Worm (Caenorhabditis elegans) whole organism, mixed stage, embryonic: ENCODE data around the gene srt-44.
"Not testable (repeated sequence)": the region's sequence is repeated elsewhere in the genome, so short reads cannot be mapped to it uniquely, and the experiment has no call there.

Experiments
- M03D4.4 ChIP-seq: sonication (generic microtip); optimal IDR thresholded peaks from 2 replicates; lab custom pipeline; 2017; ENCODE audit warnings: mild to moderate bottlenecking, missing genetic modification characterization, missing compliant biosample characterization
- bed-3 ChIP-seq: fragments of 200-800 bp; sonication (Bioruptor generic); optimal IDR thresholded peaks from 3 replicates; lab custom pipeline; 2018; ENCODE audit warnings: mild to moderate bottlenecking, missing genetic modification characterization, moderate library complexity, missing compliant biosample characterization
- blmp-1 ChIP-seq: fragments of 150-350 bp; optimal IDR thresholded peaks from 2 replicates; lab custom pipeline; 2014; ENCODE audit warnings: missing biosample characterization, missing genetic modification characterization
- ceh-39 ChIP-seq: fragments of 150-350 bp; optimal IDR thresholded peaks from 2 replicates; lab custom pipeline; 2014; ENCODE audit warnings: missing biosample characterization, missing genetic modification characterization
- ceh-43 ChIP-seq: fragments of 200-800 bp; sonication (Bioruptor generic); optimal IDR thresholded peaks from 2 replicates; lab custom pipeline; 2018; ENCODE audit warnings: mild to moderate bottlenecking, missing genetic modification characterization, moderate library complexity, missing compliant biosample characterization
- ces-1 ChIP-seq: fragments of 150-350 bp; optimal IDR thresholded peaks from 2 replicates; lab custom pipeline; 2014; ENCODE audit warnings: missing biosample characterization, missing genetic modification reagents, missing genetic modification characterization
- cnd-1 ChIP-seq: fragments of 200-800 bp; sonication (Bioruptor generic); optimal IDR thresholded peaks from 2 replicates; lab custom pipeline; 2018; ENCODE audit warnings: mild to moderate bottlenecking, missing genetic modification characterization, missing compliant biosample characterization
- drap-1 ChIP-seq: fragments of 200-800 bp; sonication (Bioruptor generic); optimal IDR thresholded peaks from 3 replicates; lab custom pipeline; 2018; ENCODE audit warnings: mild to moderate bottlenecking, missing genetic modification characterization, missing compliant biosample characterization
- elt-1 ChIP-seq: sonication (generic microtip); optimal IDR thresholded peaks from 2 replicates; lab custom pipeline; 2017; ENCODE audit warnings: missing genetic modification characterization, mild to moderate bottlenecking, missing compliant biosample characterization, antibody characterized with exemption, moderate library complexity, borderline replicate concordance; ENCODE audit not compliant: insufficient read depth
- flh-1 ChIP-seq: fragments of 200-800 bp; sonication (Bioruptor generic); optimal IDR thresholded peaks from 2 replicates; lab custom pipeline; 2018; ENCODE audit warnings: mild to moderate bottlenecking, missing genetic modification characterization, moderate library complexity, missing compliant biosample characterization
- ham-2 ChIP-seq: fragments of 200-800 bp; sonication (Bioruptor generic); optimal IDR thresholded peaks from 2 replicates; lab custom pipeline; 2018; ENCODE audit warnings: mild to moderate bottlenecking, missing genetic modification characterization, missing compliant biosample characterization
- hlh-1 ChIP-seq: fragments of 150-350 bp; optimal IDR thresholded peaks from 2 replicates; lab custom pipeline; 2014; ENCODE audit warnings: missing biosample characterization, missing genetic modification reagents, missing genetic modification characterization
- lin-13 ChIP-seq: fragments of 150-350 bp; optimal IDR thresholded peaks from 2 replicates; lab custom pipeline; 2014; ENCODE audit warnings: missing biosample characterization, missing genetic modification characterization
- lin-32 ChIP-seq: fragments of 200-800 bp; sonication (Bioruptor generic); optimal IDR thresholded peaks from 2 replicates; lab custom pipeline; 2018; ENCODE audit warnings: mild to moderate bottlenecking, missing genetic modification characterization, missing compliant biosample characterization
- lsy-2 ChIP-seq: fragments of 150-350 bp; optimal IDR thresholded peaks from 2 replicates; lab custom pipeline; 2014; ENCODE audit warnings: missing biosample characterization, missing genetic modification characterization
- mab-5 ChIP-seq: fragments of 150-350 bp; optimal IDR thresholded peaks from 2 replicates; lab custom pipeline; 2014; ENCODE audit warnings: missing biosample characterization, missing genetic modification characterization
- mls-2 ChIP-seq: sonication (generic microtip); optimal IDR thresholded peaks from 2 replicates; lab custom pipeline; 2016; ENCODE audit warnings: mild to moderate bottlenecking, missing genetic modification characterization, moderate library complexity, missing compliant biosample characterization
- nhr-12 ChIP-seq: fragments of 150-350 bp; optimal IDR thresholded peaks from 2 replicates; lab custom pipeline; 2014; ENCODE audit warnings: missing biosample characterization, missing genetic modification characterization
- nhr-2 ChIP-seq: fragments of 150-350 bp; optimal IDR thresholded peaks from 2 replicates; lab custom pipeline; 2014; ENCODE audit warnings: missing biosample characterization, missing genetic modification characterization
- nhr-237 ChIP-seq: fragments of 150-350 bp; optimal IDR thresholded peaks from 2 replicates; lab custom pipeline; 2014; ENCODE audit warnings: missing biosample characterization, missing genetic modification characterization
- nhr-28 ChIP-seq: fragments of 150-350 bp; optimal IDR thresholded peaks from 2 replicates; lab custom pipeline; 2014; ENCODE audit warnings: missing biosample characterization, missing genetic modification characterization
- nhr-76 ChIP-seq: sonication (generic microtip); optimal IDR thresholded peaks from 2 replicates; lab custom pipeline; 2017; ENCODE audit warnings: missing biosample characterization, missing genetic modification characterization
- pha-4 ChIP-seq: fragments of 150-350 bp; optimal IDR thresholded peaks from 2 replicates; lab custom pipeline; 2018; ENCODE audit warnings: missing biosample characterization, missing genetic modification reagents, missing genetic modification characterization
- sem-2 ChIP-seq: fragments of 200-800 bp; sonication (Bioruptor generic); optimal IDR thresholded peaks from 2 replicates; lab custom pipeline; 2018; ENCODE audit warnings: mild to moderate bottlenecking, missing genetic modification characterization, missing compliant biosample characterization
- snpc-4 ChIP-seq: fragments of 150-350 bp; optimal IDR thresholded peaks from 2 replicates; lab custom pipeline; 2014; ENCODE audit warnings: missing biosample characterization, missing genetic modification characterization
- sptf-1 ChIP-seq: sonication (generic microtip); optimal IDR thresholded peaks from 2 replicates; lab custom pipeline; 2017; ENCODE audit warnings: mild to moderate bottlenecking, missing genetic modification characterization, moderate library complexity, missing compliant biosample characterization
- tbx-8 ChIP-seq: fragments of 200-800 bp; sonication (Bioruptor generic); optimal IDR thresholded peaks from 2 replicates; lab custom pipeline; 2018; ENCODE audit warnings: mild to moderate bottlenecking, missing genetic modification characterization, moderate library complexity, missing compliant biosample characterization
- unc-120 ChIP-seq: sonication (generic microtip); optimal IDR thresholded peaks from 2 replicates; lab custom pipeline; 2017; ENCODE audit warnings: missing genetic modification characterization, missing compliant biosample characterization; ENCODE audit not compliant: poor library complexity, severe bottlenecking
- unc-39 ChIP-seq: fragments of 150-350 bp; optimal IDR thresholded peaks from 2 replicates; lab custom pipeline; 2014; ENCODE audit warnings: missing biosample characterization, missing genetic modification characterization
- unc-62 ChIP-seq: fragments of 150-350 bp; optimal IDR thresholded peaks from 2 replicates; lab custom pipeline; 2014; ENCODE audit warnings: missing biosample characterization, missing genetic modification reagents, missing genetic modification characterization
- zip-8 ChIP-seq: fragments of 150-350 bp; optimal IDR thresholded peaks from 2 replicates; lab custom pipeline; 2014; ENCODE audit warnings: missing biosample characterization, missing genetic modification characterization
- ztf-11 ChIP-seq: fragments of 150-350 bp; optimal IDR thresholded peaks from 2 replicates; lab custom pipeline; 2014; ENCODE audit warnings: missing biosample characterization, missing genetic modification characterization

Gene srt-44

DNA sequence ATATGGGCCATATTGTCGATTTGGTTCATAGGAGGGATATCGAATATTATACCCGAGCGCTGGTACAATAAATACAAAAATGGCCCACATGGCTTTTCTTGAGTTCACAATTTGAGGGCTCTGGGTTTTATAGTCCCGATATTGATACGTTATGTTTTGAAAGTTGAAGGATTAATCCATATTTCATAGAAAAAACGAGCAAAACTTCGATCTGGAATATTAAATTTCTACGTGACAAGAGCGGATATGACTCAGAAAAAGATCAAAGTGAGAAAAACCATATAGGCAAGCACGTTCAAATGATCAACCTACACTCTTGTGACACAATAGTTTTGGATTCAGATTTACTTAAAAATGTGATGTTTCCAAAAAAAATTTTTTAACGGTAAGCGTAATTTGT, 28.3 kb downstream of the srt-44 start, which contains the start of gene col-135:
Gene col-135 (minus strand): TSS at position 101 of the 400 bp plus-strand sequence.
- TF ChIP-seq ztf-11 (tag; lab: Kevin White, UChicago): no peak
- no peak for TF ChIP-seq nhr-12 (tag; lab: Kevin White, UChicago)
- no peak for TF ChIP-seq ceh-43 (GFP tag; lab: Kevin White, UChicago)
- TF ChIP-seq blmp-1: no peak
- TF ChIP-seq snpc-4: no peak
- no peak for TF ChIP-seq lin-32 (GFP tag; lab: Kevin White, UChicago)
- no peak for TF ChIP-seq drap-1 (GFP tag; lab: Kevin White, UChicago)
- no peak for TF ChIP-seq ham-2 (GFP tag; lab: Kevin White, UChicago)
- TF ChIP-seq unc-120 (tag; lab: Kevin White, UChicago): no peak
- no peak for TF ChIP-seq nhr-28
- TF ChIP-seq bed-3: no peak
- TF ChIP-seq mls-2: no peak
- TF ChIP-seq unc-39 (tag; lab: Kevin White, UChicago): no peak
- TF ChIP-seq cnd-1 (tag; lab: Kevin White, UChicago): no peak
- no peak for TF ChIP-seq lsy-2 (tag; lab: Kevin White, UChicago)
- no peak for TF ChIP-seq flh-1 (GFP tag; lab: Kevin White, UChicago)
- TF ChIP-seq nhr-2 (tag; lab: Kevin White, UChicago): no peak
- no peak for TF ChIP-seq lin-13 (tag; lab: Kevin White, UChicago)

DNA sequence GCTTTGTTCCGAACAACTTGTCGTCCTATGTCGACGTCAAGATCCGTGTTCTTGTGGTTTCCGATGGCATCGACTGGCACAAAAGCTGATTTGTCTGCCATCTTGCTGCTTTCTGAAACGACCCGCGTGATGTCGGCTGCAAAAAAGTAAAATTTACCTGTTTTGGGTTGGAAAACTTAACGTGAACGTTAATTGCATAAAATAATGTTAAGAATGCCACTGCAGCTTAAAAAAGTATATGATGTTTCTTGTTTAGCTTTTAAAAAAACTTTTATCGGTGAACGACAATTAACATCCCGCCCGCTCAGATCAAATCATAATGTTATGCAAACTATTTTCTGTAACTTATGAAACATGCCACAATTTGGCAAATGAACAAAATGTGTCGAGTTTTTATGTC, 30.5 kb downstream of the srt-44 start, which contains the start of gene M199.8:
Gene M199.8 (minus strand): TSS at position 101 of the 400 bp plus-strand sequence.
- not testable (repeated sequence) for TF ChIP-seq snpc-4, sptf-1, sem-2

DNA sequence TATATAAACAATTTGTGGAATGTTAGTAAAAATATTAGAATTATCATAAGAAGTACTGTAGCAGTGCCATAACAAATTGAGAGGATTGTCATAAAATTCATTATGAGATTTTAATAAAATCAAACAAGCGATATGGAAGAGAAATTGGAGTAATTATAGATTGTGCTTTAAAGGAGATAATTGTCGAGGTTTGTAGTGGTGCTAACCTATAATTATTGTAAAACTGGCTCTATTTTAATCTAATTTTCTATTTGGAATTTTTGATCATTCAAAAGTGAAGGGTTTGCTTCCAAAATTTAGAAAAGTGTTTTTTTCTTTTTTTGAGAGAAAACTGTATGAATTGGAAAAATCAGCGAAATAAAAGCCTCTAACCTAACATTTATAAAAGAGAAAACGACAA, 37.4 kb downstream of the srt-44 start, which contains the start of gene srg-51:
Gene srg-51 (minus strand): TSS at position 101 of the 400 bp plus-strand sequence.
- no peak for TF ChIP-seq nhr-76 (tag; lab: Kevin White, UChicago)
- TF ChIP-seq snpc-4: no peak
- no peak for TF ChIP-seq ces-1
- TF ChIP-seq nhr-237 (tag; lab: Kevin White, UChicago): no peak
- no peak for TF ChIP-seq zip-8 (tag; lab: Kevin White, UChicago)
- no peak for TF ChIP-seq elt-1
- TF ChIP-seq nhr-12 (tag; lab: Kevin White, UChicago): no peak
- no peak for TF ChIP-seq nhr-2 (tag; lab: Kevin White, UChicago)
- TF ChIP-seq lin-32 (GFP tag; lab: Kevin White, UChicago): no peak
- TF ChIP-seq M03D4.4: no peak
- no peak for TF ChIP-seq ceh-39 (tag; lab: Kevin White, UChicago)
- no peak for TF ChIP-seq pha-4 (tag; lab: Kevin White, UChicago)
- no peak for TF ChIP-seq mls-2
- no peak for TF ChIP-seq unc-62 (GFP tag; lab: Kevin White, UChicago)
- TF ChIP-seq blmp-1: no peak
- TF ChIP-seq ham-2 (GFP tag; lab: Kevin White, UChicago): no peak

DNA sequence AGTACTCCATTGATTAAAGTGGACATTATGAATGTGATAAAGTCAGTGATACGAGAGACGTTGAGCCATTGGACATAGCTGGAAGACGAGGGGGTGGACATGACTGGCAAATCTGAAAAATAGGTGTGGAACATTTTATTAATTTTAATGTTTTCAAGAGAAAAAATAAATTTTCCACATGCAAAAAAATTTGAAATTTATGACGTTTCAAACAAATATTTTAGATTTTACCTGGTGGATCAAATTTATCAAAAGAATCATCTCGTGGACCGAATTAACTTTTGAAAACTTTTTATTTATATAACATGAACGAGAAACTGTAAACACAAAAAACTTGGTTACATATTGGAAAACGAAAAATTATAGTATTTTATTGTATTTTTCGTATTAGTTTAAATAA, 43.7 kb downstream of the srt-44 start, which contains the start of gene str-78:
Gene str-78 (minus strand): TSS at position 101 of the 400 bp plus-strand sequence.
- TF ChIP-seq nhr-76 (tag; lab: Kevin White, UChicago) (no peak), unc-120 (tag; lab: Kevin White, UChicago) (no peak), lin-13 (tag; lab: Kevin White, UChicago) (no peak), nhr-2 (tag; lab: Kevin White, UChicago) (no peak), nhr-12 (tag; lab: Kevin White, UChicago) (no peak), unc-62 (GFP tag; lab: Kevin White, UChicago) (no peak), zip-8 (tag; lab: Kevin White, UChicago) (no peak), snpc-4 (no peak), unc-39 (tag; lab: Kevin White, UChicago) (no peak), ztf-11 (tag; lab: Kevin White, UChicago) (no peak), hlh-1 (tag; lab: Kevin White, UChicago) (no peak), mab-5 (tag; lab: Kevin White, UChicago) (no peak), tbx-8 (no peak), flh-1 (GFP tag; lab: Kevin White, UChicago) (no peak), sptf-1 (no peak), drap-1 (GFP tag; lab: Kevin White, UChicago) (no peak), lin-32 (GFP tag; lab: Kevin White, UChicago) (no peak), nhr-28 (no peak)
- TF ChIP-seq, all 35 proteins: peak for 0
